Worm (Caenorhabditis elegans): Measurements from ENCODE around the gene ceh-87.

- TF ChIP-seq ama-1 (optimal IDR thresholded peaks at IDR 0.05), result no peak
- TF ChIP-seq B0310.2 (tag; optimal IDR thresholded peaks at IDR 0.05), result no peak
- TF ChIP-seq ets-7 (tag; optimal IDR thresholded peaks at IDR 0.05), result no peak
- no peak for TF ChIP-seq tbx-37 (GFP tag; conservative IDR thresholded peaks at IDR 0.05)
- TF ChIP-seq F13C5.2 (tag; optimal IDR thresholded peaks at IDR 0.05), result no peak
- TF ChIP-seq pes-1 (GFP tag; IDR thresholded peaks at IDR 0.05), result no peak
- TF ChIP-seq hnd-1 (tag; optimal IDR thresholded peaks at IDR 0.05), result no peak
- no peak for TF ChIP-seq scrt-1 (GFP tag; IDR thresholded peaks at IDR 0.05)
- TF ChIP-seq hmg-4 (GFP tag; optimal IDR thresholded peaks at IDR 0.05), result no peak
These were observed 8.4 kb upstream of the ceh-87 start, which contains the start of gene set-11 for ce11 chrII:2692476-2692875.
